Fruit fly (Drosophila melanogaster) whole organism, wandering third instar larva: ENCODE data around the gene Osi16.

Source experiments
- Abd-B ChIP-seq: fragments of >200 bp; optimal IDR thresholded peaks from 2 replicates; lab custom pipeline; 2017; ENCODE audit warnings: missing biosample characterization, missing genetic modification characterization
- CG9705 ChIP-seq: fragments of 200-800 bp; sonication (Bioruptor generic); optimal IDR thresholded peaks from 2 replicates; lab custom pipeline; 2018; ENCODE audit warnings: missing biosample characterization, mild to moderate bottlenecking, missing genetic modification characterization
- Dfd ChIP-seq: fragments of >200 bp; optimal IDR thresholded peaks from 2 replicates; lab custom pipeline; 2017; ENCODE audit warnings: missing biosample characterization, missing genetic modification characterization
- Dif ChIP-seq: fragments of 200-275, 200-300 bp; sonication (Bioruptor generic); optimal IDR thresholded peaks from 2 replicates; lab custom pipeline; 2018; ENCODE audit warnings: missing biosample characterization, missing genetic modification characterization; ENCODE audit not compliant: partially characterized antibody
- GATAd ChIP-seq: sonication (Bioruptor generic); optimal IDR thresholded peaks from 2 replicates; lab custom pipeline; 2016; ENCODE audit warnings: missing biosample characterization, missing genetic modification characterization
- HLH106 ChIP-seq: fragments of 200-800 bp; optimal IDR thresholded peaks from 3 replicates; lab custom pipeline; 2019; ENCODE audit warnings: missing biosample characterization, mild to moderate bottlenecking, missing genetic modification characterization, moderate library complexity
- Hnf4 ChIP-seq: fragments of 200-800 bp; sonication (Bioruptor generic); optimal IDR thresholded peaks from 2 replicates; lab custom pipeline; 2016; ENCODE audit warnings: missing biosample characterization, mild to moderate bottlenecking, missing genetic modification characterization
- Hr78 ChIP-seq: fragments of >200 bp; optimal IDR thresholded peaks from 2 replicates; lab custom pipeline; 2017; ENCODE audit warnings: missing biosample characterization, missing genetic modification characterization
- Hr83 ChIP-seq: fragments of 200-300 bp; sonication (Bioruptor generic); optimal IDR thresholded peaks from 2 replicates; lab custom pipeline; 2016; ENCODE audit warnings: missing biosample characterization, mild to moderate bottlenecking, missing genetic modification characterization, moderate library complexity; ENCODE audit not compliant: poor library complexity, severe bottlenecking
- Jra ChIP-seq: sonication (Bioruptor generic); optimal IDR thresholded peaks from 2 replicates; lab custom pipeline; 2016; ENCODE audit warnings: missing biosample characterization, missing genetic modification characterization
- Mio ChIP-seq: sonication (Bioruptor generic); optimal IDR thresholded peaks from 2 replicates; lab custom pipeline; 2016; ENCODE audit warnings: missing biosample characterization, missing genetic modification characterization
- Myc ChIP-seq: fragments of >200 bp; optimal IDR thresholded peaks from 2 replicates; lab custom pipeline; 2017
- N ChIP-seq: fragments of >200 bp; optimal IDR thresholded peaks from 2 replicates; lab custom pipeline; 2018; ENCODE audit warnings: missing biosample characterization, missing external identifiers, missing genetic modification characterization
- OdsH ChIP-seq: fragments of 200-800 bp; sonication (Bioruptor generic); optimal IDR thresholded peaks from 2 replicates; lab custom pipeline; 2016; ENCODE audit warnings: missing biosample characterization, mild to moderate bottlenecking, missing genetic modification characterization
- Sp1 ChIP-seq: fragments of 200-800 bp; sonication (Bioruptor generic); optimal IDR thresholded peaks from 3 replicates; lab custom pipeline; 2019; ENCODE audit warnings: missing biosample characterization, mild to moderate bottlenecking, missing genetic modification characterization, moderate library complexity
- Vsx2 ChIP-seq: fragments of 200-300, 225-300 bp; sonication (Bioruptor generic); optimal IDR thresholded peaks from 2 replicates; lab custom pipeline; 2018; ENCODE audit warnings: missing biosample characterization, missing genetic modification characterization; ENCODE audit not compliant: partially characterized antibody
- br ChIP-seq: fragments of 200-800 bp; sonication (Bioruptor generic); optimal IDR thresholded peaks from 2 replicates; lab custom pipeline; 2016; ENCODE audit warnings: missing biosample characterization, missing genetic modification characterization
- dl ChIP-seq, 2 experiments: fragments of 175-275, 200-275 bp in 1 of 2; fragments of 200-275 bp in 1 of 2; sonication (Bioruptor generic); optimal IDR thresholded peaks; lab custom pipeline; 2018; ENCODE audit warnings: mild to moderate bottlenecking in 2 of 2, missing biosample characterization in 2 of 2, missing genetic modification characterization in 2 of 2, moderate library complexity in 2 of 2; ENCODE audit not compliant: partially characterized antibody in 2 of 2, insufficient read depth in 1 of 2
- dmrt93B ChIP-seq: fragments of 200-800 bp; sonication (Bioruptor generic); optimal IDR thresholded peaks from 2 replicates; lab custom pipeline; 2018; ENCODE audit warnings: missing biosample characterization, mild to moderate bottlenecking, missing genetic modification characterization
- dsf ChIP-seq: sonication (Bioruptor generic); optimal IDR thresholded peaks from 2 replicates; lab custom pipeline; 2016; ENCODE audit warnings: missing biosample characterization, missing genetic modification characterization, borderline replicate concordance
- ey ChIP-seq: fragments of 200-800 bp; sonication (Bioruptor generic); optimal IDR thresholded peaks from 2 replicates; lab custom pipeline; 2016; ENCODE audit warnings: missing biosample characterization, missing genetic modification characterization
- fru ChIP-seq: fragments of 200-800 bp; sonication (Bioruptor generic); optimal IDR thresholded peaks from 3 replicates; lab custom pipeline; 2016; ENCODE audit warnings: missing biosample characterization, mild to moderate bottlenecking, missing genetic modification characterization
- h ChIP-seq: fragments of 200-800 bp; sonication (Bioruptor generic); optimal IDR thresholded peaks from 3 replicates; lab custom pipeline; 2016; ENCODE audit warnings: missing biosample characterization, mild to moderate bottlenecking, missing genetic modification characterization
- jim ChIP-seq: fragments of 175-275, 200-325 bp; sonication (Bioruptor generic); optimal IDR thresholded peaks from 2 replicates; lab custom pipeline; 2016; ENCODE audit warnings: missing biosample characterization, mild to moderate bottlenecking, missing genetic modification characterization
- lola ChIP-seq: fragments of >200 bp; optimal IDR thresholded peaks from 2 replicates; lab custom pipeline; 2017; ENCODE audit warnings: missing biosample characterization, missing genetic modification characterization
- pan ChIP-seq: fragments of >200 bp; optimal IDR thresholded peaks from 2 replicates; lab custom pipeline; 2017
- psq ChIP-seq: fragments of 200-800 bp; sonication (Bioruptor generic); optimal IDR thresholded peaks from 3 replicates; lab custom pipeline; 2017; ENCODE audit warnings: missing biosample characterization, mild to moderate bottlenecking, missing genetic modification characterization, moderate library complexity
- sv ChIP-seq: fragments of 200-800 bp; sonication (Bioruptor generic); optimal IDR thresholded peaks from 3 replicates; lab custom pipeline; 2016; ENCODE audit warnings: missing biosample characterization, missing genetic modification characterization
- tai ChIP-seq: sonication (Bioruptor generic); optimal IDR thresholded peaks from 2 replicates; lab custom pipeline; 2016; ENCODE audit warnings: missing biosample characterization, missing genetic modification characterization
- usp ChIP-seq: fragments of >200 bp; optimal IDR thresholded peaks from 2 replicates; lab custom pipeline; 2017; ENCODE audit warnings: missing biosample characterization, missing genetic modification characterization
- woc ChIP-seq: sonication (Bioruptor generic); optimal IDR thresholded peaks from 2 replicates; lab custom pipeline; 2016; ENCODE audit warnings: missing biosample characterization, mild to moderate bottlenecking, missing genetic modification characterization

Osi16 gene

DNA sequence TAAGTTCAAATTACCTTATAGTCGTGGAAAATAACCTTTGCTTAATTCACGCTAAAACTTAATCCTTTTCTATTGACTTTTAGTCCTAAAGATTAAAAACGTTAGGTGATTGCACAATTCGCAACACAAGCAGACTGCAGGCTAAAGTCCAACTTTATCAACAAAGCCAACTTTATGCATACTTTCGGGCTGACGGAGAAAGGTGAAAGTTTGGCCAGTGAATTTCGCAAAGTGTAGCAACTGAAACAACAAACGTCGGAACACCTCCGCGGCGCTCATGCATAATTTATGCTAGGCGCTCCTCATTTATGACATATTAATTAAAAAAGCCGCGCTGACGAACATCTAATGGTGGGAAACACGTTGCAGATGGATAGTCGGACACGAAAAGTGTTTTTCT lies 35.1 kb upstream of the Osi16 start:
- no peak for TF ChIP-seq OdsH (GFP tag; lab: Kevin White, UChicago)
- no peak for TF ChIP-seq Hnf4 (GFP tag; lab: Kevin White, UChicago)
- no peak for TF ChIP-seq h (GFP tag; lab: Kevin White, UChicago)
- no peak for TF ChIP-seq woc
- no peak for TF ChIP-seq br (GFP tag; lab: Kevin White, UChicago)

DNA sequence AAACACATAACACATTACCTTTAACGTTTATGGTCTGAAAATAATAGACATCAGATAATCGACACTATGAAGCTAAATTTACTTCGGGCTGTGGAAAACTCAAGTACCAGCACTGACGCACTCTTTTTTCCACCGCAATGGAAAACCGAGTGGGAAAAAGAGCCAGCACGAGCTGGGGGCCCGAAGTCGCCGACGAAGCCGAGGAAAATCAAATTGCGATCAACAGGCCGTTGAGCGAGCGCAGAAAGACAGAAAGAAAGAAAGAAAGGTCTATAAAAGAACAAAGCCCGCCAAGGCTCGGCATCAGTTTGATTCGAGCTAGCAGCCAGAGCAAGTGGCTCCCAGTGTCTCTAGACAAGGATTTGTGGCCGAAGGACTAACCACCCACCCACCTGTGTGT lies 26.8 kb upstream of the Osi16 start, which contains the start of gene Osi12:
TSS of gene Osi12 (plus strand) at position 301 of the 400 bp plus-strand sequence.
- TF ChIP-seq Dfd (GFP tag; lab: Kevin White, UChicago): no peak

DNA sequence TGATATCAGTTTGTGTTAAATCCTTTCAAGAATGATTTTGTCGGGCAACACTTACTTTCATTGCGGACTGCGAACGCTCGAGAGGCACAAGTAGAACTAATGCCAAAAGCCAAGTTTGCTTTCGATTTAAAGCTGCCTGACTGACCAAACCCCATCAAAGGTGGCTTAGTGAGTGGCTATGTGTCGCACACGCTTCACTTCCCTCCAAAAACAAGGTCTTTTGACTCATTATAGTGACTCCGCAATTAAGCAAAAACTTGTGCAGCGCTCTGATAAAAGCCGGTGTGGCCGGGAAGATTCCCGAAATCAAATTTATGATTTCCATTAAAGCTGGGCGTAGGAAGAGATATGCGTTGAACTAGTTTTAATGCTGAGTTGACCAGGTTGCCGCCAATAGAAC lies 19.9 kb upstream of the Osi16 start, which contains the start of gene CG15597:
TSS of gene CG15597 (minus strand) at position 101 of the 400 bp plus-strand sequence.
- TF ChIP-seq Myc (lab: Kevin White, UChicago) (no peak), Sp1 (GFP tag; lab: Kevin White, UChicago) (no peak), dsf (GFP tag; lab: Kevin White, UChicago) (no peak), Jra (GFP tag; lab: Kevin White, UChicago) (no peak), HLH106 (tag; lab: Kevin White, UChicago) (no peak), CG9705 (GFP tag; lab: Kevin White, UChicago) (no peak), Abd-B (GFP tag; lab: Kevin White, UChicago) (no peak)

DNA sequence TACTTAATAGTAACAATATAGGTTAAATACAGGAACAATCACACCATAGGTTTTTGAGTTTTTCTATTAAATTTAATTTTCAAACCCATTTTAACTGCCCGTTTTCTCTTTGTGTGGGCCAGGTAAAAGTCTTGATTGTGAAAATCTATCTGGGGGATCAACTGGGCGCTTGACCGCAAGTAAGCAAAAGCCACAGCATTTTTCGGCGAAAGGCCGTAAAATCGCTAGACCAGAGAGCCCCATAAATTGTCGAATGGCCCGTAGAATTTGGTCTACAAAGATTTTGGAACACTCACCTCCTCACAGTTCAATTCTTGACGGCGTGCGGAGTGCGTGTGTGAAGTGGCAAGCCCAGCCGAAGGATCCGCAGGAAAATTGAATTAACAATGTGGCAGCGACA lies 17.6 kb upstream of the Osi16 start, which contains the start of gene CG15594:
TSS of gene CG15594 (plus strand) at position 301 of the 400 bp plus-strand sequence.
- no peak for TF ChIP-seq sv (GFP tag; lab: Kevin White, UChicago)
- no peak for TF ChIP-seq usp (GFP tag; lab: Kevin White, UChicago)
- TF ChIP-seq h (GFP tag; lab: Kevin White, UChicago): no peak
- no peak for TF ChIP-seq Hr78 (GFP tag; lab: Kevin White, UChicago)
- TF ChIP-seq Mio (GFP tag; lab: Kevin White, UChicago): no peak
- TF ChIP-seq GATAd: no peak
- no peak for TF ChIP-seq Hr83 (GFP tag; lab: Kevin White, UChicago)
- TF ChIP-seq Vsx2 (GFP tag; lab: Kevin White, UChicago): no peak
- TF ChIP-seq fru (GFP tag; lab: Kevin White, UChicago): no peak
- TF ChIP-seq ey (GFP tag; lab: Kevin White, UChicago): no peak
- TF ChIP-seq woc: no peak
- no peak for TF ChIP-seq dl (GFP tag; optimal IDR thresholded peaks at IDR 0.05; lab: Kevin White, UChicago; ENCODE audit: insufficient read depth in 1 of 2, partially characterized antibody in 2 of 2)
- TF ChIP-seq tai (GFP tag; lab: Kevin White, UChicago): no peak
- no peak for TF ChIP-seq Dif (GFP tag; lab: Kevin White, UChicago)
- no peak for TF ChIP-seq CG9705 (GFP tag; lab: Kevin White, UChicago)
- no peak for TF ChIP-seq jim (GFP tag; lab: Kevin White, UChicago)

DNA sequence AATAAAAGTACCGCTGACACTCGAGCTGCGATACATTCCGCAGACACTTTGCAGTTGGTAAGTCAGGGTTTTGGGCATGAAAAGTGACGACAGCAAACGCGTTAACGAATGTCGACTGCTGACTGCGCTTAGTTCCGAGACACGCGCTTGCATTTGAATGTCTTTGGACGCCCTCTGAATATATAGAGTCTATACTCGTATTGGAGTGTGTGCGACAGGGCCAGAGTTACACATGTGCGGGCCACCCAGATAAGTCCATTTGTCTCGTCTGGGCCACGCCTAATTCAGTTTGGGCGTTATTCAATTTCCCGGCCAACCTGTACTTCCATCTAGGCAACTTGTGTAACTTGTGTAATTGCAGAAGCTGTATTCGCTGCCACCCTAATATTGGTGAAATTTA lies 14.8 kb upstream of the Osi16 start:
- TF ChIP-seq tai (GFP tag; lab: Kevin White, UChicago) (no peak), Dif (GFP tag; lab: Kevin White, UChicago) (no peak), Myc (lab: Kevin White, UChicago) (no peak), psq (GFP tag; lab: Kevin White, UChicago) (no peak)
- TF ChIP-seq, all 38 proteins: peak for 0

DNA sequence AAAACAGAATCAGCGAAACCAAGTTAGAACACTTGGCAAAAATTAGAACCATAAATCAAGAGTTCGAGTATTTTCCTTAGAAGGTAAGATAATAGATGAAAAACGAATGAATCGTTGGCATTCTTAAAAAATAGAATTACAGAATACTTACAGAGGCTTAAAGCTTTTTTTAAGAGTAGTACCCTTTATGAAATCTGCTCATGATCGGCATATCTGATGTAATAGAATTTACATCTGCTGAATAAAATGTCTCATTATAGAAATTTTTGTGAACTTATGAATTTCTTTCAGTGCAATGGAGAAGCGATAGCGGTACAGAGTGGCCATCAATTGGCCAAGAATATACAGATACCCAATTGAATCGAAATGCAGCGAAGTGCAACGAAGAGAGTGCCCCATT lies 13.6 kb upstream of the Osi16 start, which contains the start of gene Osi13:
TSS of gene Osi13 (plus strand) at position 301 of the 400 bp plus-strand sequence.
- TF ChIP-seq Mio (GFP tag; lab: Kevin White, UChicago) (no peak), jim (GFP tag; lab: Kevin White, UChicago) (no peak), pan (lab: Kevin White, UChicago) (no peak), fru (GFP tag; lab: Kevin White, UChicago) (no peak), Hr83 (GFP tag; lab: Kevin White, UChicago) (no peak), Myc (lab: Kevin White, UChicago) (no peak), N (GFP tag; lab: Kevin White, UChicago) (no peak), dmrt93B (GFP tag; lab: Kevin White, UChicago) (no peak), lola (GFP tag; lab: Kevin White, UChicago) (no peak), Abd-B (GFP tag; lab: Kevin White, UChicago) (no peak), Jra (GFP tag; lab: Kevin White, UChicago) (no peak), CG9705 (GFP tag; lab: Kevin White, UChicago) (no peak), dl (GFP tag; optimal IDR thresholded peaks at IDR 0.05; lab: Kevin White, UChicago; ENCODE audit: insufficient read depth in 1 of 2, partially characterized antibody in 2 of 2) (no peak), br (GFP tag; lab: Kevin White, UChicago) (no peak)
